Worm (Caenorhabditis elegans) whole organism, L4/young adult: Measurements from ENCODE around the gene srbc-63.

Experiments
- W03F9.2 ChIP-seq: fragments of 150-350 bp; optimal IDR thresholded peaks from 2 replicates; lab custom pipeline; 2014; ENCODE audit warnings: missing biosample characterization, missing genetic modification characterization
- dao-5 ChIP-seq: sonication (generic microtip); optimal IDR thresholded peaks from 2 replicates; lab custom pipeline; 2016; ENCODE audit warnings: missing genotype, missing genetic modification characterization, moderate library complexity, missing compliant biosample characterization
- him-1 ChIP-seq: sonication (generic microtip); optimal IDR thresholded peaks from 2 replicates; lab custom pipeline; 2016; ENCODE audit warnings: missing genotype, missing genetic modification reagents, missing genetic modification characterization, missing compliant biosample characterization

srbc-63 gene

DNA sequence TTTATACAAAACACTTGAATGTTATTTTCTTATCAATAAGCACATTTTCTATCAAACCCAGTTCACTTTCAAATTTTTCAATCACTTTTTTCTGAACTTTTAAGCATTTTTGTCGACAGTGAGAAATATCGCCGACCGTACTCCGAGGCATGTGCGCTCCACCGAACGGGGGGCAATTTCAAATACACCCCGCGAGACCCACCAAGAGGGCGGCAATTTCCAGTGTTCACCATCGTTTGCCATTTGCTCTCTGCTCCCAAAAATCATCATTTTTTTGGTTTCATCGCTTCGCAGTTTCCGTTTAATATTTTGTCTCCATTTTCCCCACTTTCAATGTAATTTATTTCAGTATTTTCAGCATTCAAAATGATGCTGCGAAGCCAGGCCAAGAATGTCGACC, 17.2 kb downstream of the srbc-63 start, which contains the start of gene cyb-3:
TSS of gene cyb-3 (plus strand) at position 350 of the 400 bp plus-strand sequence.
- TF ChIP-seq dao-5 (tag; lab: Kevin White, UChicago) (no peak), him-1 (tag; lab: Kevin White, UChicago) (no peak), W03F9.2 (tag; lab: Kevin White, UChicago) (no peak)

DNA sequence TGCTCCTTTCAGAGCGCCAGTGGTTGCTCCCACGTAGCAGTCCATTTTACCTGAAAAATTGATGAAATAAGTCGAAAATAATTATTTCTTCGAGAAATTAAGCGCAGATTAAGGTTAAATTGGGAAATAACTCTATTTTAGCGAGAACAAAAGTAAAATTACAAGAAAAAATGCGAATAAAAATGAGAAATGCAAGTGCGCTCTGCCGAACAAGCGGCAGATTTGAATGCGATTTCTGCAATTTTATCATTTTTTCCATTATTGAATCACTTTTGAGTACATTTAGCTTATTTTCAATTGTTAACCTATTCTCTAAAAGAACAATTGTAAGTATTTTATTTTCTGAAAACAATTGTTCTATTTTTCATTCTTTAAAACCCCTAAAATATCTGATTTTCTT, 17.6 kb downstream of the srbc-63 start, which contains the start of gene T06E6.1:
TSS of gene T06E6.1 (minus strand) at position 56 of the 400 bp plus-strand sequence.
- no peak for TF ChIP-seq dao-5 (tag; lab: Kevin White, UChicago)
- TF ChIP-seq him-1 (tag; lab: Kevin White, UChicago), result no peak
- no peak for TF ChIP-seq W03F9.2 (tag; lab: Kevin White, UChicago)

DNA sequence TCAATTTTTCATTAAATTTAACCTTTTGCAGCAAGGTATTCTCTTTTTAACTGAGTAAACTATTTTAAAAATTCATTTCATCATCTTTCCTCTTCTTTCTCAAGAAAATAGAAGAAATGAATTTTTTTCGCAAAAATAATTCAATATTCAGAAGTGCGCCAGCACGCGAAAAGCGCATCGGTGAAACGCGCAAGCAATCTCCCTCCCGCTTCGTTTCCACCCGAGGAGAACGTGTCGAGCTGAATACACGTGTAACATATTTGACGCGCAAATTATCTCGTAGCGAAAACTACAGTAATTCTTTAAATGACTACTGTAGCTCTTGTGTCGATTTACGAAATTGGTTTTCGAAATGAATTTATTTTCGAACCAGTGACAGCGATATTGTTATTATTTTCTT, 20.5 kb downstream of the srbc-63 start:
- TF ChIP-seq him-1 (tag; lab: Kevin White, UChicago) (no peak), dao-5 (tag; lab: Kevin White, UChicago) (no peak), W03F9.2 (tag; lab: Kevin White, UChicago) (no peak)

DNA sequence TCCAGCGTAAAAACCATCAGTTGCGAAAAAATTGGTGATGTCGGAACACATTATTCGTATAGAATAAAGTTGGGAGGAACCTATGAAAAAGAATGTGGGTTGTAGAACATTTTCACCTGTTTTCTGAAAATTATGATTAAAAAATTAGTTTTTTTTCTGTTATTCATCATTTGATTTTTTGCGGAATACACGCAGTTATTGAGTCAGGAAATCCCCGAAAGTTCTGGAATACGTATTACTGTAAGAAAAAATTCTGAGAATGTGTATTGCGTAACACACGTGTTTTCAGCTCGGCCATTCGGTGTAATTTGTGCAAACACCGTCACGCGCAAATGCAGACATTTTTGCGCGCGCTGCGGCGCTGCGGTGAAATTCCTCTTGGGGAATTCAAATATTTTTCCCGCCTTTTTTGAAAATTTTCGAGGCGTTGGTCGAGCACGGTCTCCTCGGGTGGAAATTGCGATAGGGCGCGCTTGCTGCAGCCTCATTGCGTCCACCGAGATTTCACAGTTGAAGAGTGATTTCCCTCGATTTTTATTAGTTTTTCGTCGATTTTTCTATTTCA, 23.6 kb downstream of the srbc-63 start, which contains the start of gene srh-170:
TSS of gene srh-170 (minus strand) at position 51 of the 565 bp plus-strand sequence.
- TF ChIP-seq dao-5 (tag; lab: Kevin White, UChicago), result no peak
- TF ChIP-seq him-1 (tag; lab: Kevin White, UChicago), result no peak
- no peak for TF ChIP-seq W03F9.2 (tag; lab: Kevin White, UChicago)

DNA sequence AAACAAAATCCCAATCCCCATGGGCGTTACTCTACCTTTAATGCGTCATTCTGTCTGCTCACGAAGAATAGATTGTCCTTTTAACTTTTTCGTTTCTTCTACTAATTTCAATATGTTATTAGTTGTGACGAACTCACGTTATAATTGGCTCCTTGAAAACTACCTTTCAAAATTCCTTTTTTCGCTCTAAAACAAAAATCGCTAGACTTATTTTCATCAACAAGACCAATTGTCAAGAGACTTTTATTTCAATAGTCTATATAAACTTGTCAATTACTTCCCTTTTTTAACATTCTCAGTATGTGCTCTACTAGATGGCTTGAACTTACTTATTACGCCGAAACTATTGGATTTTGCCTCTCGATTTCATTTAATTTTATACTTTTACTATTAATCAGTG, 27.8 kb downstream of the srbc-63 start, which contains the start of gene str-102:
TSS of gene str-102 (plus strand) at position 301 of the 400 bp plus-strand sequence.
- TF ChIP-seq W03F9.2 (tag; lab: Kevin White, UChicago) (no peak), dao-5 (tag; lab: Kevin White, UChicago) (no peak)

DNA sequence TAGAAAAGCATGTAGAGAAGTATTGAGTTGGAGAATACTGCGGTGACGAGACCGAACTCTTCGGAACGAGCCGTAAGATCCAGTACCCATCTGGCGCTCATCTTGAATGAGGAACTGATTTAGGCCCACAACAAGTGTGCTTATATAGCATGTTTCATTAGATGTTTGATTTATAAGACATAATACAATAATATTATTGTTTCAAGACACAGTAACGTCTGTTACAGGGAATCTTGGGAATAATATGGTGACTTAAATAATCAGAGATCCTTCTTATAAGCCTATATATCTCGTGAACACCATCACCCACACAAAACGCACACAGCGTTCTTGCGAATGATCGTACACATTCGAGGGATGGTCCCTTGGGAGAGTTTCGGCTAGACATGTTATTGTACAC, 28.8 kb downstream of the srbc-63 start, which contains the start of gene str-88:
TSS of gene str-88 (minus strand) at position 101 of the 400 bp plus-strand sequence.
- TF ChIP-seq dao-5 (tag; lab: Kevin White, UChicago) (no peak), W03F9.2 (tag; lab: Kevin White, UChicago) (no peak), him-1 (tag; lab: Kevin White, UChicago) (no peak)

DNA sequence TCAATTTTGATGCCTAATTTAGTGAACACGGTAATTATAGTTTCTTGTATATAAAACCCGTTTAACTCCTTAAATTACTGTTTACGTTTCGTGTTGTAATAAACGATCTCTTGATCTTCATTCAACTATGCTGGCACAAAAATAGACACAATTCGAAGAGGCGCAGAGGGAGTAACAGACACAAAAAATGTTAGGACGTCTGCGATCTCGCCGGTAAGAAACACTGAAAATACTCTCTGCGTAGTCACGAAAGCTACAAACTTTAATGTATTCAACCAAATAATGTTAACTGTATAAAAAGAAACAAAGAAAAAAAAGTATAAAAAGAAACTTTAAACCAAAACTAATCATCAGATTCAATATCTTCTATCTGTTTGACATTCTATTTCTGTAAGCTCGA, 31.7 kb downstream of the srbc-63 start, which contains the start of gene dhs-23:
TSS of gene dhs-23 (plus strand) at position 363 of the 400 bp plus-strand sequence.
- no peak for TF ChIP-seq dao-5 (tag; lab: Kevin White, UChicago)
- no peak for TF ChIP-seq him-1 (tag; lab: Kevin White, UChicago)
- no peak for TF ChIP-seq W03F9.2 (tag; lab: Kevin White, UChicago)

DNA sequence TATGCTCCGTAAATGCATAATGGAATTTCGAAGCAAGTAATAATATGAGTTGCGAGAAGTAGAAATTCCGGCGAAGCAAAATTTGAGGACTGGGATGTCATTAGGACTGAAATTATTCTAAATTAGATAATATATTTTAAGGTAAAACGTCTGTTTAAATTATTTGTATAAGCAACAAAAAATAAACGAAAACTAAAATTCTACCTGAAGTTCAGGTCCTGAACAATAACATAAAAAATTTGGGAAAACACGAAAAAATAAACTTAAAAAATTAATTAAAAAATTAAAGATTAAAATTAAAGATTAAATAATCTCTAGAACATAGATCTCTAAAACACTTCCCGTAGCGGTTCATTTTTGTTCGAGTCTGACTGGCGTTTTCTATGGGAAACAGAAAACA, 32.7 kb downstream of the srbc-63 start, which contains the start of gene srh-251:
TSS of gene srh-251 (minus strand) at position 101 of the 400 bp plus-strand sequence.
- no peak for TF ChIP-seq dao-5 (tag; lab: Kevin White, UChicago)

DNA sequence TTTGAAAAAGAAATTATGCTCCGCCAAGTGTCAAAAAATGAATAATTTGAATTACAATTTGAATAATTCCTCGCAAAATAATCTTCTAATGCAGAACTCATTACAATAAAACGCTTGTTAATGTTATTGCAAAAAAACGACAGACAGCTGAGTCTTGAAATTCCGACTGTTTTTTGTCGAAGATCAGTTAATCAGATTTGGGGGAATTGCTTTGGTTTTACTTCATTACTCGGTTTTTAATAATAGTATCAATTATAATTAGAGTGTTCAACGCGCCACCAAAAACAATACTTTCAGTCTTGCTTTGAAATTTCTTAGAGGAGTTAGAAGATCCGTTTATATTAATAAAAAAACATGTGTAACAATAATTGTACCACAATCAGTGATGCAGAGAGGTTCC, 34.6 kb downstream of the srbc-63 start, which contains the start of gene srh-122:
TSS of gene srh-122 (minus strand) at position 101 of the 400 bp plus-strand sequence.
- no peak for TF ChIP-seq him-1 (tag; lab: Kevin White, UChicago)
- no peak for TF ChIP-seq dao-5 (tag; lab: Kevin White, UChicago)
- TF ChIP-seq W03F9.2 (tag; lab: Kevin White, UChicago), result no peak

DNA sequence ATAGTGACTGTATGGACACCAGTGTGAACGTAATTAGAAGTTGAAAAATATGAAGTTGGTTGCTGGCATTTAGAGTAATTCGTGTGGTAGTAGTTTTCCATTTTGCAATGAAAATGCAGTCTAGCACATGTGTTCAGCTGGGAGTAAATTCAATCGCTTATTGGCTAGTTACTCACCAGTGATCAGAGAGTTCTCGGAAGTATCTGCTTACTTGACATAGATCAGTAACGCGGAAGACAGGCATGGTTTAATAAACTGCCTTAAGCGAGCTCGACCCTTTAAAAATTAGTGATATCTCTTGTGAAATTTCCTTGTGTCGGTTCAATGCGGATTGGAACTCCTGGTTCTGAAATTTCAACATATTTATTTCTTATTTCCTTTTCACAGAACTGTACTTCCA, 36.3 kb downstream of the srbc-63 start, which contains the start of gene srh-52:
TSS of gene srh-52 (minus strand) at position 101 of the 400 bp plus-strand sequence.
- no peak for TF ChIP-seq him-1 (tag; lab: Kevin White, UChicago)

DNA sequence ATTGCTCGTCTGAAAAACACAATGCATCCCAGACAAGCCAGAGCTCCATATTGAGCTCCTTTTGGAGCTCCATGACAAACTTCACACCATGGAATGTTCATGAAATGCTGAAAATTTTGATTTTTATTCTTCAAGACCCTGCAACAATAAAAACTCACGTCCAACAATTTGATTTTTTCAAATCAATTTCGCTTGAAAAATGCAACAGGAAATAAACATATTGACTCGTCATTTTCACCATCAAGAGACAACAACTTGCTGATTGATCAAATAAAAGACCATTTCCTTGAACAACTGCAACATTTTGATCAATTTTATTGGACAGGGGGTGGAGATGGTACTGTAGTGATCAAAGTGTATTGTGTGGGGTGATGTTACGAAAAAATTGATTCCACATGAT, 42.8 kb downstream of the srbc-63 start, which contains the start of gene nhr-269:
TSS of gene nhr-269 (minus strand) at position 101 of the 400 bp plus-strand sequence.
- TF ChIP-seq W03F9.2 (tag; lab: Kevin White, UChicago), result no peak
- no peak for TF ChIP-seq dao-5 (tag; lab: Kevin White, UChicago)
- no peak for TF ChIP-seq him-1 (tag; lab: Kevin White, UChicago)

DNA sequence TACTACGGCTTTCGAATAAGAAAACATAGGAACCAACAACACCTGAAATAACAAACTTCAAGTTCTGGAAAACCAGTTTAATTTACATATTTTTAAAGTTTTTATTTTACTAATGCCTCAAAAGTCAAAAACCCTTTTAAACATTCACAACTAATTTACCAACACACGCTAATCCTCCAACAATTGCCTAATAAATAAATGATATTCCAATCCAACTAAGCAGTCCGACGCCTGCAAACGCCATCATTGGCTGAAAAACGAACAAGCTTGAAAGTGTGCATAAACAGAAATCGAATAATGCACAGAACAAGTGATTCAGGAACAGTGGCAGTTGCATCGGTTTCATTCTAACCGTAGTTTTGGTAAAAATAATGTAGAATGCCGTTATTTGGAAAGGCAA, 44.8 kb downstream of the srbc-63 start:
- TF ChIP-seq dao-5 (tag; lab: Kevin White, UChicago) (no peak), him-1 (tag; lab: Kevin White, UChicago) (no peak), W03F9.2 (tag; lab: Kevin White, UChicago) (no peak)
